Fruit fly (Drosophila melanogaster) whole organism: ENCODE results near the gene CG8563.

Source experiments
- CG8478 ChIP-seq: fragments of >200 bp; optimal IDR thresholded peaks from 2 replicates; lab custom pipeline; 2018; ENCODE audit warnings: inconsistent platforms
- Dll ChIP-seq: fragments of >200 bp; optimal IDR thresholded peaks from 2 replicates; lab custom pipeline; 2017
- EcR ChIP-seq, 2 experiments: fragments of >200 bp; optimal IDR thresholded peaks; 2 replicates each; lab custom pipeline; 2017; ENCODE audit warnings: missing biosample characterization in 2 of 2, missing genetic modification characterization in 2 of 2, missing genetic modification reagents in 2 of 2
- pan ChIP-seq: fragments of >200 bp; optimal IDR thresholded peaks from 2 replicates; lab custom pipeline; 2017
- psq ChIP-seq: fragments of >200 bp; optimal IDR thresholded peaks from 2 replicates; lab custom pipeline; 2017
- usp ChIP-seq: fragments of >200 bp; optimal IDR thresholded peaks from 2 replicates; lab custom pipeline; 2017; ENCODE audit warnings: missing biosample characterization, missing genetic modification characterization, mixed read lengths

CG8563 gene

dm6 chr3L:7390442-7390841 is at the start of gene CG8563:
TSS of gene CG8563 (plus strand) at chr3L:7390742.
- TF ChIP-seq CG8478 (lab: Kevin White, UChicago) (no peak), EcR (GFP tag; optimal IDR thresholded peaks at IDR 0.05; lab: Kevin White, UChicago) (no peak), pan (lab: Kevin White, UChicago) (no peak), Dll (lab: Kevin White, UChicago) (no peak), psq (no peak), usp (GFP tag; lab: Kevin White, UChicago) (no peak)

DNA sequence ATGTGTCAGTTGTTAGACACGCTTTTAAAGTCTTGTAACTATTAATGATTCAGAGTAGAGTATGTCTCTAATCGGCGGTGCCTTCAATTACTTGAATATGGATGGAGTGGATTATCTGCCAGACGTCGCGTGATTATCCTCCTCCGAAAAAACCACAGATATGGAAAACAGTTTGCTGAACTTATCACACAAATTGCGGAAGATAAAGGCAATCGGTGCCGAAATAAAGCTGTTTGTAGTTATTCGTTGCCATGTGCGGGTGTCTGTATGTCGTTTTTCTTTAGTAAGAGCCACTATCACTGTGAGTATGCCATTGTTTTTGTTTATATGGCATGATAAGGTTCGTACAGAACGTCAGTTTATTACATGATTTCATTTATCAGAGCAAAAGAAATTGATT is 46.5 kb upstream of the CG8563 start:
- TF ChIP-seq psq (no peak), pan (lab: Kevin White, UChicago) (no peak), EcR (GFP tag; optimal IDR thresholded peaks at IDR 0.05; lab: Kevin White, UChicago) (no peak), Dll (lab: Kevin White, UChicago) (no peak)

DNA sequence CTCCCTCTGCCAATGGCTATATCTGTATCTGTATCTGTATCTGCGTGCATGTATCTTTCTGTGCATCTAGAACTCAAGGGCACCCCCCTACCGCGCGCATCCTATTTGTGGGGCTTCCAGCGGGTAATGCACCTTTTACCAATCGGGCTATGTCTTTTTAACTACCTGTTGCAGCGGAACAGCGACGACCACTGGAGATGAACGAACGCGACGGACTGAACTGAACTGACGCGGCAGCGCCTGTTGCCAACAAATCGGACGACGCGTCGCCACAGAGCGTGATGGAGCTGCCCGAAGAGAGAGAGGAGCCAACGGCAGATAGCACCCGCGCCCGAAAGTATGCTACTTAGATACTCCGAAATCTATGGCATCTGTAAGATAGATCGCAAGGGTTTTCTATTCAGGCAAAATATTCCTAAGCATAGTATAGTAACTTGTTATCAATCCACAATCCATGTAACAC is 45.5 kb upstream of the CG8563 start, which contains the start of gene Cln7:
Gene Cln7, minus strand, starts transcription at position 219 of the 463 bp plus-strand sequence.
- no peak for TF ChIP-seq pan (lab: Kevin White, UChicago)
- TF ChIP-seq Dll (lab: Kevin White, UChicago): peak; percentile 12
- TF ChIP-seq CG8478 (lab: Kevin White, UChicago): no peak
- no peak for TF ChIP-seq EcR (GFP tag; optimal IDR thresholded peaks at IDR 0.05; lab: Kevin White, UChicago)
- TF ChIP-seq usp (GFP tag; lab: Kevin White, UChicago): no peak
- TF ChIP-seq psq: no peak

dm6 chr3L:7346951-7347350 is 43.6 kb upstream of the CG8563 start, which contains the start of gene CG14834:
TSS of gene CG14834 (minus strand) at chr3L:7347123.
- TF ChIP-seq usp (GFP tag; lab: Kevin White, UChicago) (no peak), psq (no peak), CG8478 (lab: Kevin White, UChicago) (no peak), Dll (lab: Kevin White, UChicago) (no peak), pan (lab: Kevin White, UChicago) (no peak), EcR (GFP tag; optimal IDR thresholded peaks at IDR 0.05; lab: Kevin White, UChicago) (no peak)

DNA sequence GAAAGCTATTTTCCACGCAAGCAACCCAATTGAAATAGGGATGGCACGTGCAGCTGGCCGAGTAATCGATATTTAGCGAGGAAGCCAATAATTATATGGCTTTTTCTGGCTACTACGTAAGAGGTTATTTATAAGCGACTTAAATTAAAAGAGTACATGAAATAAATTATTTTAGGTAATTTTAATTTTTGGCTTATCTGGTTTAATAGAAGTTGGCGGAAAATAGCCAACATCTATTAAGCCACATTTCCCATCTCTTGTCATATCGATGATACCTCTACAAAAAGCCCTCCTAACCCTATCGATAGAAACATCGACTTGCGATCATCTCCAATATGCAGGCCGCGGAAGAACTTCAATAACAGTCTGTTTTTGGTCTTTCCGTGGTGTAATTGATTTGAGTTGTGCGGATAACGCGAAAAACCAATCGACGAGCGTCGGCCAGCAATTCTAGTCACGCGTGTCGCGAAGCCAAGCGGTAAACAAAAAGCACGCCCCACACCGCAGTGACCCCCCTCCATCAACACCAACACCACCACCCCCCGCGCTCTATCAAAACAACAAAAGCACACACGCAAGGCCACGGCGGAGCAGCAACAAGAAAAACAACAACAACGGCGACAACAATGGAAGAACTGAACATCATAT is 42.4 kb upstream of the CG8563 start, which contains the start of the genes Srp19 and qm:
Gene Srp19, minus strand, starts transcription at position 51 of the 648 bp plus-strand sequence.
Gene qm, plus strand, starts transcription at position 330 of the 648 bp plus-strand sequence.
- no peak for TF ChIP-seq pan (lab: Kevin White, UChicago)
- no peak for TF ChIP-seq psq
- no peak for TF ChIP-seq usp (GFP tag; lab: Kevin White, UChicago)
- TF ChIP-seq CG8478 (lab: Kevin White, UChicago): no peak
- no peak for TF ChIP-seq EcR (GFP tag; optimal IDR thresholded peaks at IDR 0.05; lab: Kevin White, UChicago)
- no peak for TF ChIP-seq Dll (lab: Kevin White, UChicago)

DNA sequence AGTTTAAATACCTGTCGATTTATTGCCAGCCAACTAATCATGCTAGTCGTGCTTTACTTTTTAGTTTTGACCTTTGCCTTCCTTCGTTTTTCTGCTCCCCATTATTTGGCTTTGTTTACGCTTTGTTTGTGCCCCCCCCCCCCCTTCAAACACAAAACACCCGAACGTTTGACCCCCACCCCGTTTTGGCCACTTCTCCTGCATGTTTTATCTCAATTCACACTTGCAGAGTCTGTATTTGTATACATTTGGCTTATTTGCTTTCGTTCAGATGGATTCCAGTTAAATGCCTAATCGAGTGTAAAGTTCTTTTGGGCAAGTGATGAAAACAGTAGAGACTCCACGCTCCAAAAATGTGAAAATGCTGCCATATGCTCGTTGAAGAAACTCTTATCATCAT is 41.2 kb upstream of the CG8563 start:
- no peak for TF ChIP-seq CG8478 (lab: Kevin White, UChicago)
- no peak for TF ChIP-seq usp (GFP tag; lab: Kevin White, UChicago)
- TF ChIP-seq EcR (GFP tag; optimal IDR thresholded peaks at IDR 0.05; lab: Kevin White, UChicago): no peak
- TF ChIP-seq Dll (lab: Kevin White, UChicago): no peak
- TF ChIP-seq psq: no peak
- TF ChIP-seq pan (lab: Kevin White, UChicago): no peak

- TF ChIP-seq pan (lab: Kevin White, UChicago) (no peak), EcR (GFP tag; optimal IDR thresholded peaks at IDR 0.05; lab: Kevin White, UChicago) (no peak), usp (GFP tag; lab: Kevin White, UChicago) (no peak), Dll (lab: Kevin White, UChicago) (no peak), psq (no peak), CG8478 (lab: Kevin White, UChicago) (no peak)
Measured at dm6 chr3L:7356386-7357117, 34.0 kb upstream of the CG8563 start, which contains the start of gene CTCF. TSS of gene CTCF (minus strand) at chr3L:7356713.

DNA sequence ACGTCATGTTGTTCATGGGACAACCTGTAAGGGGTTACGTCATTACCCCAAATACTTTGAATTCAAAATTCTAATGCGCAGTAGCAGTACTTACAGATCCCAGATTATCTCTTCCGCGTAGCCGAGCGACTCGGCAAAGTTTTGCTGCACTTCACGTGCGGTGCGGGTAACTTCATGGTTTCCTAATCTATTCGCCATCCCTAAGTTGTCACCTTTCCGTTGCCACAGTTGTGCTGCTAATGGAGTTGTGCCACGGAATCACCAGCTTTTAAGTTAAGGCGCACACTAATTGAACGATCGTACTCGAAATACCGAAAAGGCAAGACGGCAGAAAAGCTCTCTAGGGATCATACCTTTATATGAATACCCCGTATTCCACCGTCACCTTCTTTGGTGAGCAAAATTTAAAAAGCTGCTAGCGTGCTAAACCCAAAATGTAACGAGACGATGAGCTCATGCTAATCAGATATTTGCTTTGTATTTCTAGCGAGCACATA is 30.7 kb upstream of the CG8563 start, which contains the start of gene pst:
Gene pst, minus strand, starts transcription at position 437 of the 497 bp plus-strand sequence.
- TF ChIP-seq usp (GFP tag; lab: Kevin White, UChicago): no peak
- TF ChIP-seq psq: no peak
- TF ChIP-seq EcR (GFP tag; optimal IDR thresholded peaks at IDR 0.05; lab: Kevin White, UChicago): no peak
- TF ChIP-seq CG8478 (lab: Kevin White, UChicago): no peak

- no peak for TF ChIP-seq EcR (GFP tag; optimal IDR thresholded peaks at IDR 0.05; lab: Kevin White, UChicago)
- no peak for TF ChIP-seq Dll (lab: Kevin White, UChicago)
- TF ChIP-seq psq: no peak
- no peak for TF ChIP-seq CG8478 (lab: Kevin White, UChicago)
- no peak for TF ChIP-seq usp (GFP tag; lab: Kevin White, UChicago)
- no peak for TF ChIP-seq pan (lab: Kevin White, UChicago)
Measured at dm6 chr3L:7360324-7360852, 30.2 kb upstream of the CG8563 start, which contains the start of gene Sec63. TSS of gene Sec63 (plus strand) at chr3L:7360561.

- no peak for TF ChIP-seq EcR (GFP tag; optimal IDR thresholded peaks at IDR 0.05; lab: Kevin White, UChicago)
- no peak for TF ChIP-seq Dll (lab: Kevin White, UChicago)
- TF ChIP-seq usp (GFP tag; lab: Kevin White, UChicago): no peak
- no peak for TF ChIP-seq psq
- TF ChIP-seq CG8478 (lab: Kevin White, UChicago): no peak
- TF ChIP-seq pan (lab: Kevin White, UChicago): no peak
Measured at dm6 chr3L:7361095-7361522, 29.4 kb upstream of the CG8563 start.
